Fruit fly (Drosophila melanogaster): ENCODE data around the gene CG14572.
A peak's percentile ranks its signal among the peaks of the same experiment; 100 is the strongest.

The CG14572 gene

dm6 chr3L:21715974-21716373, 25.4 kb upstream of the CG14572 start:
- TF ChIP-seq Pif1A (GFP tag; optimal IDR thresholded peaks at IDR 0.05) = peak; percentile 35
- TF ChIP-seq CG8301 (tag; optimal IDR thresholded peaks at IDR 0.05) = peak; percentile 56
- TF ChIP-seq Pif1B (GFP tag; optimal IDR thresholded peaks at IDR 0.05) = no peak
- no peak for TF ChIP-seq CG10348 (GFP tag; IDR thresholded peaks at IDR 0.05)
- no peak for TF ChIP-seq rn (GFP tag; IDR thresholded peaks at IDR 0.05)
- no peak for TF ChIP-seq gl (tag; optimal IDR thresholded peaks at IDR 0.05)
- TF ChIP-seq Ets98B (GFP tag; IDR thresholded peaks at IDR 0.05) = no peak
- no peak for TF ChIP-seq CG4496 (GFP tag; IDR thresholded peaks at IDR 0.05)
- TF ChIP-seq CG9948 (tag; optimal IDR thresholded peaks at IDR 0.05) = peak; percentile 45
- TF ChIP-seq EcR (GFP tag; optimal IDR thresholded peaks at IDR 0.05) = no peak
- no peak for TF ChIP-seq Snoo (tag; optimal IDR thresholded peaks at IDR 0.05)
- TF ChIP-seq CG15710 (tag; optimal IDR thresholded peaks at IDR 0.05) = peak; percentile 36
- no peak for TF ChIP-seq CG32121 (GFP tag; IDR thresholded peaks at IDR 0.05)
- TF ChIP-seq CG17806 (tag; optimal IDR thresholded peaks at IDR 0.05) = peak; percentile 46
- peak; percentile 70 for TF ChIP-seq CG14655 (GFP tag; optimal IDR thresholded peaks at IDR 0.05)
- TF ChIP-seq fd96Ca (GFP tag; IDR thresholded peaks at IDR 0.05) = no peak
- TF ChIP-seq CG8159 (tag; optimal IDR thresholded peaks at IDR 0.05) = peak; percentile 43
- peak; percentile 16 for TF ChIP-seq CG34367 (tag; optimal IDR thresholded peaks at IDR 0.05)
- TF ChIP-seq CG13204 (GFP tag; optimal IDR thresholded peaks at IDR 0.05) = no peak
- no peak for TF ChIP-seq CG12605 (GFP tag; IDR thresholded peaks at IDR 0.05)
- TF ChIP-seq D1 (tag; optimal IDR thresholded peaks at IDR 0.05) = no peak

DNA sequence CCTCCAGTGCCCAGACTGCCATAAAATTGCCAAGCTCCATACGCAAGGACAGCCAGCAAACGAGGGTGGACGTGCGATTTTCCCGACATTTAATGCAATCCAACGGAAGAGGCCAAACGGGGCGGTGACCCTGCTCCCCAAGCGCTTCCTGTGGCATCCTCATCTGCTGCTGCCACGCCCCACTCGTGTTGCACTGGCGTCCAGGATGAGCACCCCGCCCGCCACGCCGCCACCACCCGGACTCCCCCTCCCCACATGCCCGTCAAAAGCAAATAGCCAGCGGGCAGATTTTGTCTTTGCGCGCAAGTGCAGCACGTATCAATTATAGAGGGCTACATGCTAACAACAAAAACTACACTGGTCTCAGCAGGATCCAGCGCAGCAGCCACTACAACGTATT, 23.1 kb upstream of the CG14572 start:
- TF ChIP-seq CG17806 (tag; optimal IDR thresholded peaks at IDR 0.05) = no peak
- no peak for TF ChIP-seq D1 (tag; optimal IDR thresholded peaks at IDR 0.05)
- TF ChIP-seq fd96Ca (GFP tag; IDR thresholded peaks at IDR 0.05) = no peak
- TF ChIP-seq Ets98B (GFP tag; IDR thresholded peaks at IDR 0.05) = no peak
- no peak for TF ChIP-seq CG14655 (GFP tag; optimal IDR thresholded peaks at IDR 0.05)
- no peak for TF ChIP-seq Pif1A (GFP tag; optimal IDR thresholded peaks at IDR 0.05)
- TF ChIP-seq CG8301 (tag; optimal IDR thresholded peaks at IDR 0.05) = no peak
- TF ChIP-seq CG8159 (tag; optimal IDR thresholded peaks at IDR 0.05) = no peak
- TF ChIP-seq gl (tag; optimal IDR thresholded peaks at IDR 0.05) = no peak
- TF ChIP-seq CG4496 (GFP tag; IDR thresholded peaks at IDR 0.05) = no peak
- no peak for TF ChIP-seq CG10348 (GFP tag; IDR thresholded peaks at IDR 0.05)
- no peak for TF ChIP-seq CG32121 (GFP tag; IDR thresholded peaks at IDR 0.05)
- TF ChIP-seq EcR (GFP tag; optimal IDR thresholded peaks at IDR 0.05) = no peak
- TF ChIP-seq CG34367 (tag; optimal IDR thresholded peaks at IDR 0.05) = no peak

dm6 chr3L:21720869-21721268, 20.5 kb upstream of the CG14572 start:
- TF ChIP-seq Ets98B (GFP tag; IDR thresholded peaks at IDR 0.05) (no peak), Pif1B (GFP tag; optimal IDR thresholded peaks at IDR 0.05) (peak; percentile 65), Pif1A (GFP tag; optimal IDR thresholded peaks at IDR 0.05) (peak; percentile 60), Snoo (tag; optimal IDR thresholded peaks at IDR 0.05) (no peak), CG14655 (GFP tag; optimal IDR thresholded peaks at IDR 0.05) (peak; percentile 72), CG17806 (tag; optimal IDR thresholded peaks at IDR 0.05) (peak; percentile 79), CG8301 (tag; optimal IDR thresholded peaks at IDR 0.05) (peak; percentile 27), CG12605 (GFP tag; IDR thresholded peaks at IDR 0.05) (no peak), fd96Ca (GFP tag; IDR thresholded peaks at IDR 0.05) (no peak), CG8159 (tag; optimal IDR thresholded peaks at IDR 0.05) (peak; percentile 79), CG13204 (GFP tag; optimal IDR thresholded peaks at IDR 0.05) (no peak), rn (GFP tag; IDR thresholded peaks at IDR 0.05) (no peak), CG4496 (GFP tag; IDR thresholded peaks at IDR 0.05) (no peak), CG10348 (GFP tag; IDR thresholded peaks at IDR 0.05) (no peak), CG15710 (tag; optimal IDR thresholded peaks at IDR 0.05) (peak; percentile 63), CG34367 (tag; optimal IDR thresholded peaks at IDR 0.05) (peak; percentile 74), EcR (GFP tag; optimal IDR thresholded peaks at IDR 0.05) (no peak), D1 (tag; optimal IDR thresholded peaks at IDR 0.05) (peak; percentile 12), CG32121 (GFP tag; IDR thresholded peaks at IDR 0.05) (no peak), CG9948 (tag; optimal IDR thresholded peaks at IDR 0.05) (peak; percentile 73), gl (tag; optimal IDR thresholded peaks at IDR 0.05) (peak; percentile 36)

DNA sequence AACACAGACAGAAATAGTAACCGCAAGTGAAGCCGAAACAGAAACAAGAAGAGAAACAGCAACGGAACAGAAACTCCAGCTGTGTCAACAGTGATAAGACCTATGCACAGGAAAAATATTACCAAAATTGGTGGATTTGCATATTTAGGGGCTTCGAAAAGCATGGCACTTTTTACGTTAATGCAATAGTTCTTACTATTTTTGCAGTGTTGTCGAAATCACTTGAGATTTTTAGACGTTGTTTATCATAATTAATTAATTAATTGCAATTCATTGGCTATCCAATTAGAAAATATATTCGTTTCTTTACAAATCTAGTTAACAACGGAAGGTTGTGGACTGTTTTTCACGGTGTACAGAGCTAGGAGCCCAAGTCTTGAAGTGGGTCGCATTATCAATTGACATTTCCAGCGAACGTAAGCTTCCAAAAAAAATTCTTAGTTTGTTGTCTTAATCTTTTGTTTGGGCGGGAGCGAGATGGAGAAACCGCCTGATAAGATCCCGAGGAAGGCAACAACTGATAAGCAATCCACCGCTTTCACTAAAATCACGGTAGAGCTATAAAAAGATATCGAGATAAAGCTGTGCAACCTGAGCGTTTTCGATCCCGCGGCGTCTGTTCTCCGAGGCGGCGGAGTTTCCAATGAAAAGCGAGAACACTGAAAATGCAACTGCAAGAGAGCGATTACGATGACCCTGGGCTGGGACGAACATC, 14.2 kb upstream of the CG14572 start:
- TF ChIP-seq CG15710 (tag; optimal IDR thresholded peaks at IDR 0.05) (no peak), CG17806 (tag; optimal IDR thresholded peaks at IDR 0.05) (no peak), CG14655 (GFP tag; optimal IDR thresholded peaks at IDR 0.05) (no peak)

DNA sequence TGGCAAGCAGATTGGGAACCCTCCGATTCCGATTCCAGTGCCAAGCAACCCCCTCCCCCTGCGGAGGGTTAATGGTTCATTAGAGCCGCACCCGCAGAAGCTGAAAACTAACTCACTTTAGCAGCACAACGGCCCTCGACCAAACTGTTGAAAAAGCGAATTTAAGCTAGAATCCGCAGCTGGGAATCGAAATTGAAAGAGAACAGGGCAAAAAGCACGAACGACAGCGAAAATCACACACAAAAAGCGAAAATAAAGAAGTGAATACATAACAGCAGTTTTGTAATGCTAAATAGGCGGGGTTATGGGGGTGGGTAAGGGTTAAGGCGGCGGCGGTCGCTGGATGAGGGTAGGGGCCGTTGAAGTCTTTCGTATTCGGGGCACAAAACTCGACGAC, 13.6 kb upstream of the CG14572 start:
- TF ChIP-seq CG8301 (tag; optimal IDR thresholded peaks at IDR 0.05) (no peak), EcR (GFP tag; optimal IDR thresholded peaks at IDR 0.05) (no peak), Pif1B (GFP tag; optimal IDR thresholded peaks at IDR 0.05) (no peak), CG13204 (GFP tag; optimal IDR thresholded peaks at IDR 0.05) (no peak), CG12605 (GFP tag; IDR thresholded peaks at IDR 0.05) (no peak), CG8159 (tag; optimal IDR thresholded peaks at IDR 0.05) (no peak)

- peak; percentile 81 for TF ChIP-seq CG9948 (tag; optimal IDR thresholded peaks at IDR 0.05)
- peak; percentile 89 for TF ChIP-seq Ets98B (GFP tag; IDR thresholded peaks at IDR 0.05)
- peak; percentile 87 for TF ChIP-seq CG32121 (GFP tag; IDR thresholded peaks at IDR 0.05)
- TF ChIP-seq Pif1B (GFP tag; optimal IDR thresholded peaks at IDR 0.05) = peak; percentile 68
- TF ChIP-seq CG12605 (GFP tag; IDR thresholded peaks at IDR 0.05) = peak; percentile 63; the same call in 1 of the 2 replicates
- peak; percentile 79 for TF ChIP-seq CG14655 (GFP tag; optimal IDR thresholded peaks at IDR 0.05)
- no peak for TF ChIP-seq CG13204 (GFP tag; optimal IDR thresholded peaks at IDR 0.05)
- TF ChIP-seq gl (tag; optimal IDR thresholded peaks at IDR 0.05) = peak; percentile 44
- TF ChIP-seq CG10348 (GFP tag; IDR thresholded peaks at IDR 0.05) = peak; percentile 83
- TF ChIP-seq CG17806 (tag; optimal IDR thresholded peaks at IDR 0.05) = peak; percentile 78
- peak; percentile 81 for TF ChIP-seq CG15710 (tag; optimal IDR thresholded peaks at IDR 0.05)
- TF ChIP-seq Snoo (tag; optimal IDR thresholded peaks at IDR 0.05) = peak; percentile 74
- peak; percentile 63 for TF ChIP-seq D1 (tag; optimal IDR thresholded peaks at IDR 0.05)
- peak; percentile 87 for TF ChIP-seq rn (GFP tag; IDR thresholded peaks at IDR 0.05)
- TF ChIP-seq EcR (GFP tag; optimal IDR thresholded peaks at IDR 0.05) = no peak
- TF ChIP-seq CG8159 (tag; optimal IDR thresholded peaks at IDR 0.05) = peak; percentile 75
- peak; percentile 82 for TF ChIP-seq Pif1A (GFP tag; optimal IDR thresholded peaks at IDR 0.05)
- peak; percentile 92 for TF ChIP-seq CG4496 (GFP tag; IDR thresholded peaks at IDR 0.05)
- peak; percentile 80 for TF ChIP-seq CG8301 (tag; optimal IDR thresholded peaks at IDR 0.05)
- peak; percentile 94 for TF ChIP-seq fd96Ca (GFP tag; IDR thresholded peaks at IDR 0.05)
- TF ChIP-seq CG34367 (tag; optimal IDR thresholded peaks at IDR 0.05) = peak; percentile 77
Observed at dm6 chr3L:21728616-21729047, 12.7 kb upstream of the CG14572 start, which contains the start of the genes CG11247 and Polr2H. TSS of gene CG11247 (minus strand) at chr3L:21728806. TSS of gene Polr2H (plus strand) at chr3L:21728932.
